Fruit fly (Drosophila melanogaster) whole organism, embryonic: Measurements from ENCODE around the gene CG15629.

Experiments
- Bgb ChIP-seq: fragments of 200-800 bp; sonication (Bioruptor generic); IDR thresholded peaks from 2 replicates; pipeline ENCODE4 v1.3.6; 2022; ENCODE audit warnings: missing biosample characterization, missing genetic modification characterization; ENCODE audit not compliant: partially characterized antibody
- C15 ChIP-seq: fragments of 200-800 bp; sonication (Bioruptor generic); IDR thresholded peaks from 3 replicates; pipeline ENCODE4 v1.3.6; 2022; ENCODE audit warnings: missing biosample characterization, missing genetic modification characterization
- CG10209 ChIP-seq: fragments of 200-800 bp; sonication (Bioruptor generic); optimal IDR thresholded peaks from 3 replicates; lab custom pipeline; 2017; ENCODE audit warnings: missing biosample characterization, mild to moderate bottlenecking, missing genetic modification characterization, missing genetic modification reagents
- CG10565 ChIP-seq: fragments of 200-800 bp; sonication (Bioruptor generic); optimal IDR thresholded peaks from 3 replicates; lab custom pipeline; 2016; ENCODE audit warnings: missing biosample characterization, mild to moderate bottlenecking, missing genetic modification characterization
- CG11504 ChIP-seq: fragments of 200-800 bp; sonication (Bioruptor generic); optimal IDR thresholded peaks from 3 replicates; lab custom pipeline; 2019; ENCODE audit warnings: missing biosample characterization, mild to moderate bottlenecking, missing genetic modification characterization, moderate library complexity
- CG13287 ChIP-seq: fragments of 200-800 bp; sonication (Bioruptor generic); IDR thresholded peaks from 2 replicates; pipeline ENCODE4 v1.3.6; 2022; ENCODE audit warnings: missing biosample characterization, missing genetic modification characterization; ENCODE audit not compliant: partially characterized antibody
- CG13424 ChIP-seq: fragments of 200-800 bp; sonication (Bioruptor generic); optimal IDR thresholded peaks from 2 replicates; lab custom pipeline; 2019; ENCODE audit warnings: missing biosample characterization, mild to moderate bottlenecking, missing genetic modification characterization, moderate library complexity
- CG15514 ChIP-seq: fragments of 200-800 bp; sonication (Bioruptor generic); optimal IDR thresholded peaks from 3 replicates; lab custom pipeline; 2017; ENCODE audit warnings: missing biosample characterization, missing genetic modification characterization, mild to moderate bottlenecking, moderate library complexity, missing genetic modification reagents
- CG2116 ChIP-seq: fragments of 200-800 bp; sonication (Bioruptor generic); optimal IDR thresholded peaks from 3 replicates; lab custom pipeline; 2018; ENCODE audit warnings: missing biosample characterization, mild to moderate bottlenecking, missing genetic modification characterization
- CG32532 ChIP-seq: fragments of 200-800 bp; sonication (Bioruptor generic); IDR thresholded peaks from 2 replicates; pipeline ENCODE4 v1.3.6; 2022; ENCODE audit warnings: missing biosample characterization, missing genetic modification characterization
- CG32767 ChIP-seq: fragments of 200-800 bp; sonication (Bioruptor generic); IDR thresholded peaks from 2 replicates; pipeline ENCODE4 v1.3.6; 2022; ENCODE audit warnings: missing biosample characterization, missing genetic modification characterization
- CG4730 ChIP-seq: fragments of 200-800 bp; sonication (Bioruptor generic); IDR thresholded peaks from 2 replicates; pipeline ENCODE4 v1.3.6; 2022; ENCODE audit warnings: missing biosample characterization, missing genetic modification characterization
- CG4820 ChIP-seq: fragments of 200-800 bp; sonication (Bioruptor generic); optimal IDR thresholded peaks from 3 replicates; lab custom pipeline; 2016; ENCODE audit warnings: missing biosample characterization, missing genetic modification characterization
- CG6813 ChIP-seq: fragments of 200-800 bp; sonication (Bioruptor generic); optimal IDR thresholded peaks from 2 replicates; lab custom pipeline; 2017; ENCODE audit warnings: missing biosample characterization, missing genetic modification characterization, mild to moderate bottlenecking, moderate library complexity, missing genetic modification reagents
- CG7372 ChIP-seq: fragments of 200-800 bp; sonication (Bioruptor generic); IDR thresholded peaks from 2 replicates; pipeline ENCODE4 v1.3.6; 2022; ENCODE audit warnings: missing biosample characterization, missing genetic modification characterization
- CG7556 ChIP-seq: fragments of 200-800 bp; sonication (Bioruptor generic); optimal IDR thresholded peaks from 2 replicates; lab custom pipeline; 2017; ENCODE audit warnings: missing biosample characterization, mild to moderate bottlenecking, missing genetic modification characterization
- Chrac-16 ChIP-seq: fragments of 200-800 bp; sonication (Bioruptor generic); optimal IDR thresholded peaks from 3 replicates; lab custom pipeline; 2016; ENCODE audit warnings: missing biosample characterization, missing genetic modification characterization
- CoRest ChIP-seq: fragments of 200-800 bp; sonication (Bioruptor generic); optimal IDR thresholded peaks from 3 replicates; lab custom pipeline; 2018; ENCODE audit warnings: missing biosample characterization, mild to moderate bottlenecking, missing genetic modification characterization, moderate library complexity
- CrebB ChIP-seq: fragments of 200-800 bp; sonication (Bioruptor generic); optimal IDR thresholded peaks from 3 replicates; lab custom pipeline; 2018; ENCODE audit warnings: missing biosample characterization, mild to moderate bottlenecking, missing genetic modification characterization
- Deaf1 ChIP-seq: fragments of 200-800 bp; optimal IDR thresholded peaks from 3 replicates; lab custom pipeline; 2019; ENCODE audit warnings: missing biosample characterization, mild to moderate bottlenecking, missing genetic modification characterization, moderate library complexity
- Doc3 ChIP-seq: fragments of 200-800 bp; sonication (Bioruptor generic); IDR thresholded peaks from 3 replicates; pipeline ENCODE4 v1.3.6; 2022; ENCODE audit warnings: missing biosample characterization, missing genetic modification characterization; ENCODE audit not compliant: partially characterized antibody
- HHEX ChIP-seq: fragments of 200-800 bp; sonication (Bioruptor generic); optimal IDR thresholded peaks from 3 replicates; lab custom pipeline; 2017; ENCODE audit warnings: missing biosample characterization, mild to moderate bottlenecking, missing genetic modification characterization, missing genetic modification reagents
- Hsf ChIP-seq: fragments of 200-800 bp; sonication (Bioruptor generic); optimal IDR thresholded peaks from 3 replicates; lab custom pipeline; 2016; ENCODE audit warnings: missing biosample characterization, missing genetic modification characterization
- Kr ChIP-seq: fragments of 200-800 bp; sonication (Bioruptor generic); optimal IDR thresholded peaks from 2 replicates; lab custom pipeline; 2017; ENCODE audit warnings: missing biosample characterization, mild to moderate bottlenecking, missing genetic modification characterization
- Lhr ChIP-seq: fragments of 200-800 bp; sonication (Bioruptor generic); optimal IDR thresholded peaks from 3 replicates; lab custom pipeline; 2017; ENCODE audit warnings: mild to moderate bottlenecking, missing biosample characterization, missing genetic modification reagents, missing genetic modification characterization
- Myb ChIP-seq: fragments of 200-800 bp; sonication (Bioruptor generic); optimal IDR thresholded peaks from 2 replicates; lab custom pipeline; 2016; ENCODE audit warnings: missing biosample characterization, missing genetic modification characterization
- Optix ChIP-seq: fragments of 200-800 bp; sonication (Bioruptor generic); IDR thresholded peaks from 3 replicates; pipeline ENCODE4 v1.3.6; 2022; ENCODE audit warnings: missing biosample characterization, missing genetic modification characterization
- Trl ChIP-seq, 3 experiments: fragments of >200 bp in 2 of 3; fragments of 200-800 bp in 1 of 3; sonication (Bioruptor generic) in 1 of 3; optimal IDR thresholded peaks; 2 replicates in 1 of 3; 3 replicates in 2 of 3; lab custom pipeline; 2016 to 2017; ENCODE audit warnings: missing biosample characterization in 1 of 3, missing genetic modification characterization in 1 of 3
- ci ChIP-seq: fragments of 200-800 bp; sonication (Bioruptor generic); IDR thresholded peaks from 3 replicates; pipeline ENCODE4 v1.3.6; 2022; ENCODE audit warnings: missing biosample characterization, missing genetic modification characterization
- dpn ChIP-seq, 2 experiments: fragments of 200-800 bp; sonication (Bioruptor generic); optimal IDR thresholded peaks; 3 replicates each; lab custom pipeline; 2016; ENCODE audit warnings: missing biosample characterization in 2 of 2, missing genetic modification characterization in 2 of 2
- dysf ChIP-seq: fragments of 200-800 bp; sonication (Bioruptor generic); IDR thresholded peaks from 3 replicates; pipeline ENCODE4 v1.3.6; 2022; ENCODE audit warnings: missing biosample characterization, missing genetic modification characterization
- exex ChIP-seq: fragments of 200-800 bp; sonication (Bioruptor generic); optimal IDR thresholded peaks from 4 replicates; lab custom pipeline; 2018; ENCODE audit warnings: missing biosample characterization, mild to moderate bottlenecking, missing genetic modification characterization, moderate library complexity
- ftz-f1 ChIP-seq: fragments of 200-800 bp; sonication (Bioruptor generic); optimal IDR thresholded peaks from 2 replicates; lab custom pipeline; 2016; ENCODE audit warnings: missing biosample characterization, missing genetic modification characterization
- gce ChIP-seq: fragments of 200-800 bp; sonication (Bioruptor generic); IDR thresholded peaks from 3 replicates; pipeline ENCODE4 v1.3.6; 2022; ENCODE audit warnings: missing biosample characterization, missing genetic modification characterization
- gsb ChIP-seq: fragments of 200-800 bp; sonication (Bioruptor generic); IDR thresholded peaks from 2 replicates; pipeline ENCODE4 v1.3.6; 2022; ENCODE audit warnings: missing biosample characterization, missing genetic modification characterization
- hb ChIP-seq: fragments of 200-800 bp; sonication (Bioruptor generic); IDR thresholded peaks from 3 replicates; pipeline ENCODE4 v1.3.6; 2022; ENCODE audit warnings: missing biosample characterization, missing genetic modification characterization; ENCODE audit not compliant: partially characterized antibody
- lola ChIP-seq, 3 experiments: fragments of >200 bp in 2 of 3; fragments of 200-800 bp in 1 of 3; sonication (Bioruptor generic) in 1 of 3; optimal IDR thresholded peaks; 2 replicates each; lab custom pipeline; 2017 to 2019; ENCODE audit warnings: missing biosample characterization in 3 of 3, missing genetic modification characterization in 3 of 3, mild to moderate bottlenecking in 1 of 3, moderate library complexity in 1 of 3
- nau ChIP-seq: fragments of 200-800 bp; sonication (Bioruptor generic); optimal IDR thresholded peaks from 3 replicates; lab custom pipeline; 2017; ENCODE audit warnings: missing biosample characterization, mild to moderate bottlenecking, missing genetic modification characterization, missing genetic modification reagents
- pum ChIP-seq: fragments of 200-800 bp; sonication (Bioruptor generic); optimal IDR thresholded peaks from 2 replicates; lab custom pipeline; 2016; ENCODE audit warnings: missing biosample characterization, missing genetic modification characterization
- run ChIP-seq: fragments of 200-800 bp; sonication (Bioruptor generic); optimal IDR thresholded peaks from 3 replicates; lab custom pipeline; 2018; ENCODE audit warnings: missing biosample characterization, mild to moderate bottlenecking, missing genetic modification characterization
- scrt ChIP-seq: fragments of 200-800 bp; sonication (Bioruptor generic); optimal IDR thresholded peaks from 2 replicates; lab custom pipeline; 2018; ENCODE audit warnings: missing biosample characterization, mild to moderate bottlenecking, missing genetic modification characterization, moderate library complexity
- shn ChIP-seq: fragments of 200-800 bp; sonication (Bioruptor generic); optimal IDR thresholded peaks from 3 replicates; lab custom pipeline; 2016; ENCODE audit warnings: missing biosample characterization, missing genetic modification characterization
- sima ChIP-seq: fragments of 200-800 bp; sonication (Bioruptor generic); optimal IDR thresholded peaks from 2 replicates; lab custom pipeline; 2016; ENCODE audit warnings: missing biosample characterization, missing genetic modification characterization
- zfh1 ChIP-seq: fragments of 200-800 bp; sonication (Bioruptor generic); IDR thresholded peaks from 3 replicates; pipeline ENCODE4 v1.3.6; 2022; ENCODE audit warnings: missing biosample characterization, missing genetic modification characterization

The CG15629 gene

DNA sequence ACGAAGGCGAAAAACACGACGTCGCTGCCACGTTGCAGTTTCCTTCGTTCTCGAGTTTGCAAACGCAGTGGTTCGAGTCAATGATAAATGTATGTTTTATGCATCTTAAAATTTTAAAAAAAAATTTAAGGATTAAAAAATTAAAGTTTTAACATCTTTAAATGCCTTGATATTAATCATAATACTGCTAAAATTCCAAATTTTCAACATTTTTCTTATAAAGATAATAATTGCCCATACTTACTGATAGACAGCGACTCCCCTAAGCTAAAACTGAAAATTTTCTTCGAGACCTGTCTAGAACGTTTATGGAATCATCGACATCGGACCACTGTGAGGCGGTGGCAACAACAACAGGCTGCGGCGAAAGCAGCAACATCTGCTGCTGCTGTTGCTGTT, 8.5 kb downstream of the CG15629 start (continued):
- peak; percentile 13 for TF ChIP-seq CG2116
- TF ChIP-seq run = no peak
- peak; percentile 59 for TF ChIP-seq CG15514 (GFP tag; lab: Kevin White, UChicago)
- TF ChIP-seq CG11504 (tag; lab: Kevin White, UChicago) = peak; percentile 83
- TF ChIP-seq CG4730 (GFP tag; lab: Robert Waterston, UW) = 0 out of 2 replicates have a peak, but pooled peaks have one; percentile 4
- peak; percentile 50 for TF ChIP-seq CG6813 (GFP tag; lab: Kevin White, UChicago)
- no peak for TF ChIP-seq pum
- peak; percentile 55; the same call in 1 of the 3 replicates for TF ChIP-seq Optix (GFP tag; lab: Robert Waterston, UW)
- TF ChIP-seq CG32767 (GFP tag; lab: Robert Waterston, UW) = no peak; the same call in 1 of the 2 replicates
- peak; percentile 20 to 73 for TF ChIP-seq dpn (GFP tag; optimal IDR thresholded peaks at IDR 0.05; lab: Kevin White, UChicago)
- no peak for TF ChIP-seq Doc3
- TF ChIP-seq gsb (GFP tag; lab: Robert Waterston, UW) = peak; percentile 21; the same call in 1 of the 2 replicates
- TF ChIP-seq CoRest (tag; lab: Kevin White, UChicago) = peak; percentile 78
- TF ChIP-seq Chrac-16 (GFP tag; lab: Kevin White, UChicago) = peak; percentile 20
- TF ChIP-seq lola (GFP tag; optimal IDR thresholded peaks at IDR 0.05; lab: Kevin White, UChicago) = peak in 1 of 3 experiments; percentile 57
- peak; percentile 49; the same call in 2 of the 3 replicates for TF ChIP-seq ci (GFP tag; lab: Robert Waterston, UW)
- peak; percentile 27 for TF ChIP-seq exex (tag; lab: Kevin White, UChicago)
- TF ChIP-seq CG10209 (GFP tag; lab: Kevin White, UChicago) = peak; percentile 73
- TF ChIP-seq CG13424 = peak; percentile 73
- TF ChIP-seq CG32532 (GFP tag; lab: Robert Waterston, UW) = peak; percentile 76
- peak; percentile 69 for TF ChIP-seq zfh1 (GFP tag; lab: Robert Waterston, UW)
- no peak for TF ChIP-seq ftz-f1 (GFP tag; lab: Kevin White, UChicago)
- peak; percentile 75 for TF ChIP-seq CG7372 (GFP tag; lab: Robert Waterston, UW)
- 0 out of 3 replicates have a peak, but pooled peaks have one; percentile 36 for TF ChIP-seq gce (GFP tag; lab: Robert Waterston, UW)
- no peak for TF ChIP-seq sima (GFP tag; lab: Kevin White, UChicago)
- peak; percentile 75 for TF ChIP-seq HHEX (GFP tag; lab: Kevin White, UChicago)
- TF ChIP-seq Kr (GFP tag; lab: Kevin White, UChicago) = no peak
- TF ChIP-seq Bgb (GFP tag; lab: Robert Waterston, UW) = no peak
- TF ChIP-seq Trl (optimal IDR thresholded peaks at IDR 0.05; lab: Kevin White, UChicago) = no peak
- TF ChIP-seq Trl (GFP tag; optimal IDR thresholded peaks at IDR 0.05; lab: Kevin White, UChicago) = peak; percentile 50
- TF ChIP-seq dysf = peak; percentile 84
- TF ChIP-seq nau = peak; percentile 63
- peak; percentile 86 for TF ChIP-seq Deaf1 (tag; lab: Kevin White, UChicago)
- peak; percentile 44 for TF ChIP-seq Hsf (GFP tag; lab: Kevin White, UChicago)
- TF ChIP-seq hb = no peak
- no peak for TF ChIP-seq Lhr (GFP tag; lab: Kevin White, UChicago)
- no peak for TF ChIP-seq CG13287
- peak; percentile 2 for TF ChIP-seq Myb (GFP tag; lab: Kevin White, UChicago)
- TF ChIP-seq C15 (GFP tag; lab: Robert Waterston, UW) = no peak; the same call in 2 of the 3 replicates
- no peak for TF ChIP-seq shn (GFP tag; lab: Kevin White, UChicago)
- TF ChIP-seq CrebB (tag; lab: Kevin White, UChicago) = no peak
- peak; percentile 67 for TF ChIP-seq scrt
- peak; percentile 52 for TF ChIP-seq CG4820 (GFP tag; lab: Kevin White, UChicago)
- no peak for TF ChIP-seq CG10565 (GFP tag; lab: Kevin White, UChicago)
- peak; percentile 93 for TF ChIP-seq CG7556 (GFP tag; lab: Kevin White, UChicago)
